Worm (Caenorhabditis elegans): ENCODE results near the gene cdkl-1.
A peak's percentile ranks its signal among the peaks of the same experiment; 100 is the strongest.
"Not testable (repeated sequence)": the region's sequence is repeated elsewhere in the genome, so short reads cannot be mapped to it uniquely, and the experiment has no call there.

The cdkl-1 gene

ce11 chrV:11095873-11096272 is 2.8 kb upstream of the cdkl-1 start, which contains the start of gene Y42A5A.3:
Gene Y42A5A.3, minus strand, starts transcription at chrV:11095973.
- TF ChIP-seq zag-1 (tag; optimal IDR thresholded peaks at IDR 0.05) = no peak
- TF ChIP-seq ztf-4 (tag; optimal IDR thresholded peaks at IDR 0.05) = no peak
- TF ChIP-seq fos-1 (tag; optimal IDR thresholded peaks at IDR 0.05) = no peak
- TF ChIP-seq nhr-77 (tag; optimal IDR thresholded peaks at IDR 0.05) = no peak
- TF ChIP-seq dmd-4 (tag; optimal IDR thresholded peaks at IDR 0.05) = no peak
- TF ChIP-seq lsy-2 (tag; optimal IDR thresholded peaks at IDR 0.05) = no peak
- TF ChIP-seq gmeb-1 (tag; optimal IDR thresholded peaks at IDR 0.05) = no peak
- no peak for TF ChIP-seq mab-5 (tag; optimal IDR thresholded peaks at IDR 0.05)
- no peak for TF ChIP-seq sma-9 (GFP tag; optimal IDR thresholded peaks at IDR 0.05)
- TF ChIP-seq sma-9 (tag; optimal IDR thresholded peaks at IDR 0.05) = no peak
- no peak for TF ChIP-seq nhr-129 (tag; optimal IDR thresholded peaks at IDR 0.05)
- TF ChIP-seq elt-1 (tag; optimal IDR thresholded peaks at IDR 0.05) = no peak
- TF ChIP-seq mbf-1 (tag; optimal IDR thresholded peaks at IDR 0.05) = no peak
- no peak for TF ChIP-seq ceh-16 (tag; optimal IDR thresholded peaks at IDR 0.05)
- TF ChIP-seq crh-2 (tag; optimal IDR thresholded peaks at IDR 0.05) = no peak
- TF ChIP-seq sem-4 (tag; optimal IDR thresholded peaks at IDR 0.05) = no peak
- no peak for TF ChIP-seq unc-62 (GFP tag; optimal IDR thresholded peaks at IDR 0.05)

DNA sequence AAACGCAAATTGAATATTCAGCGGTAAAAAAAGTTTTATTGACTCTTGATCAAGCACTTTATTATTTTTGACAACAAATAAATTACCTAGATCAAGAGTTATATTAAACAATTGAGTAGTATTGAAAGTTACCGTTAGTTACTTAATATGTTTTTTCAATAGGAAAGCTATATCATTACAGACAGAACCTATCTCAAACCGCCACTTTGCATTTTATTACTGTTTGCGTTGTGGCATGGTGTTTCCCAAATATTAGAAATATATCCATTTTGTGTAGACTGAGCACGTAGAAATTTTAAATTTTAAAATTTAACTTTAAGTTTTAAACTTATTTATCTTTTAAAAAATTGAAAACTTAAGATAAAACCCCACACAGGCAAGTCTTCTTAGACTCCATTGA is 5.7 kb downstream of the cdkl-1 start:
- TF ChIP-seq ztf-1 (GFP tag; conservative IDR thresholded peaks at IDR 0.05) (no peak), alr-1 (tag; optimal IDR thresholded peaks at IDR 0.05) (no peak), dmd-4 (tag; optimal IDR thresholded peaks at IDR 0.05) (no peak), skn-1 (tag; optimal IDR thresholded peaks at IDR 0.05) (no peak), nhr-11 (tag; optimal IDR thresholded peaks at IDR 0.05) (no peak), nhr-77 (tag; optimal IDR thresholded peaks at IDR 0.05) (no peak), zag-1 (tag; optimal IDR thresholded peaks at IDR 0.05) (no peak), Y55F3AM.14 (GFP tag; optimal IDR thresholded peaks at IDR 0.05) (no peak), nhr-129 (tag; optimal IDR thresholded peaks at IDR 0.05) (no peak), lsy-2 (tag; optimal IDR thresholded peaks at IDR 0.05) (no peak), unc-62 (GFP tag; optimal IDR thresholded peaks at IDR 0.05) (no peak), elt-3 (tag; optimal IDR thresholded peaks at IDR 0.05) (no peak), ceh-82 (tag; optimal IDR thresholded peaks at IDR 0.05) (no peak), crh-2 (tag; optimal IDR thresholded peaks at IDR 0.05) (no peak), lin-39 (tag; optimal IDR thresholded peaks at IDR 0.05) (no peak), mab-5 (tag; optimal IDR thresholded peaks at IDR 0.05) (no peak), mbf-1 (tag; optimal IDR thresholded peaks at IDR 0.05) (no peak), nhr-237 (tag; optimal IDR thresholded peaks at IDR 0.05) (no peak)

ce11 chrV:11109647-11110046 is 10.9 kb downstream of the cdkl-1 start, which contains the start of gene Y42A5A.5:
Gene Y42A5A.5, minus strand, starts transcription at chrV:11109747.
- not testable (repeated sequence) for TF ChIP-seq R02D3.7, mbf-1, lsy-2 (tag; optimal IDR thresholded peaks at IDR 0.05)

DNA sequence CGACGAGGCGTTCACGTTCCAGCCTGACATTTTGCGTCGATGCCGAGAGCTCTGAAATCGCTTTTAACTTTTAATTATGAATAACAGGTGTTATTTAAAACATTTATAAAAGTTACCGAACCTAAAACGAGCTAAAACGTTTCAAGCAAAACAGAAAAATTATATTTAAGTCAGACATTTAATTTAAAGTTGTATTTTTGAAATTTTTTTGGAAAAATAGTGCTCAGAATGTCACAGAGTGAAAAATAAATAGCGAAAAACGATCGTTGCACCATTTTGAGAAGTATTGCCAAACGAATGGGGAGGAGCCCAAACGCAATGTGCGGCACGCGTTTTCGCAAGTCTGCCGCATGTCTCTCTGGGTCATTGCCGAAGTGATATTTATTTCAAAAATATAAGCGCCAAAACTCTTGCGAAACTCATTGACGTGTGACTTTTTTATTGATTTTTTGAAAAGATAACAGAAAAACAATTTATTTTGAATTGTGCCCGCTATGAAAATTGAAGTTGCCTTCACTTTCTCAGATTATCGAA is 14.4 kb downstream of the cdkl-1 start, which contains the start of gene erfa-3:
Gene erfa-3 (minus strand): TSS at position 51 of the 534 bp plus-strand sequence.
- TF ChIP-seq lsy-2 (tag; optimal IDR thresholded peaks at IDR 0.05) = peak in 1 of 2 experiments; percentile 63
- TF ChIP-seq ama-1 (optimal IDR thresholded peaks at IDR 0.05) = no peak
- no peak for TF ChIP-seq nhr-23 (tag; optimal IDR thresholded peaks at IDR 0.05)
- peak; percentile 69 for TF ChIP-seq sma-3 (GFP tag; optimal IDR thresholded peaks at IDR 0.05)
- peak; percentile 71 for TF ChIP-seq gmeb-1 (tag; optimal IDR thresholded peaks at IDR 0.05)
- no peak for TF ChIP-seq nhr-6 (tag; optimal IDR thresholded peaks at IDR 0.05)
- peak; percentile 46 for TF ChIP-seq crh-2 (tag; optimal IDR thresholded peaks at IDR 0.05)
- no peak for TF ChIP-seq R02D3.7 (tag; optimal IDR thresholded peaks at IDR 0.05)
- TF ChIP-seq nhr-25 (tag; optimal IDR thresholded peaks at IDR 0.05) = peak; percentile 66
- peak; percentile 6 for TF ChIP-seq nhr-21 (tag; optimal IDR thresholded peaks at IDR 0.05)
- TF ChIP-seq mdl-1 (tag; optimal IDR thresholded peaks at IDR 0.05) = no peak
- TF ChIP-seq snpc-4 (tag; optimal IDR thresholded peaks at IDR 0.05) = no peak
- no peak for TF ChIP-seq Y55F3AM.14 (GFP tag; optimal IDR thresholded peaks at IDR 0.05)
- TF ChIP-seq lin-39 (tag; optimal IDR thresholded peaks at IDR 0.05) = no peak
- TF ChIP-seq fos-1 (tag; optimal IDR thresholded peaks at IDR 0.05) = peak; percentile 7
- TF ChIP-seq unc-55 (GFP tag; optimal IDR thresholded peaks at IDR 0.05) = peak; percentile 73
- TF ChIP-seq ZK546.5 (tag; optimal IDR thresholded peaks at IDR 0.05) = no peak
- no peak for TF ChIP-seq blmp-1 (tag; optimal IDR thresholded peaks at IDR 0.05; ENCODE audit: insufficient read depth)
- no peak for TF ChIP-seq aly-2 (tag; optimal IDR thresholded peaks at IDR 0.05)
- no peak for TF ChIP-seq zag-1 (tag; optimal IDR thresholded peaks at IDR 0.05)
- TF ChIP-seq dmd-4 (tag; optimal IDR thresholded peaks at IDR 0.05) = no peak
- TF ChIP-seq elt-3 (tag; optimal IDR thresholded peaks at IDR 0.05) = no peak
- no peak for TF ChIP-seq mbf-1 (tag; optimal IDR thresholded peaks at IDR 0.05)
- no peak for TF ChIP-seq nhr-11 (tag; optimal IDR thresholded peaks at IDR 0.05)
- TF ChIP-seq nhr-77 (tag; optimal IDR thresholded peaks at IDR 0.05) = no peak
- no peak for TF ChIP-seq elt-1 (tag; optimal IDR thresholded peaks at IDR 0.05)
- TF ChIP-seq F13H6.1 (tag; optimal IDR thresholded peaks at IDR 0.05) = peak; percentile 77
- TF ChIP-seq nhr-237 (tag; optimal IDR thresholded peaks at IDR 0.05) = no peak
- peak; percentile 30 for TF ChIP-seq sem-4 (tag; optimal IDR thresholded peaks at IDR 0.05)
- TF ChIP-seq sma-9 (GFP tag; optimal IDR thresholded peaks at IDR 0.05) = peak; percentile 48
- TF ChIP-seq sma-9 (tag; optimal IDR thresholded peaks at IDR 0.05) = no peak
- TF ChIP-seq ceh-82 (tag; optimal IDR thresholded peaks at IDR 0.05) = no peak
- no peak for TF ChIP-seq peb-1 (tag; optimal IDR thresholded peaks at IDR 0.05)
- TF ChIP-seq ztf-11 (tag; optimal IDR thresholded peaks at IDR 0.05) = no peak
- no peak for TF ChIP-seq ztf-4 (tag; optimal IDR thresholded peaks at IDR 0.05)
- peak; percentile 63 for TF ChIP-seq lin-11 (tag; optimal IDR thresholded peaks at IDR 0.05)
- TF ChIP-seq ceh-16 (tag; optimal IDR thresholded peaks at IDR 0.05) = no peak
- TF ChIP-seq C34F6.9 (tag; optimal IDR thresholded peaks at IDR 0.05) = peak; percentile 65
